Fruit fly (Drosophila melanogaster) whole organism, embryonic: ENCODE measurements around the gene CG44437.

Experiments
- Blimp-1 ChIP-seq: fragments of 200-800 bp; sonication (Bioruptor generic); optimal IDR thresholded peaks from 3 replicates; lab custom pipeline; 2018; ENCODE audit warnings: missing biosample characterization, missing genetic modification characterization, mild to moderate bottlenecking, moderate library complexity, missing genetic modification reagents
- CG10979 ChIP-seq: fragments of 200-800 bp; sonication (Bioruptor generic); optimal IDR thresholded peaks from 2 replicates; lab custom pipeline; 2018; ENCODE audit warnings: missing biosample characterization, mild to moderate bottlenecking, missing genetic modification characterization, moderate library complexity
- CG1233 ChIP-seq: fragments of 200-800 bp; sonication (Bioruptor generic); optimal IDR thresholded peaks from 4 replicates; lab custom pipeline; 2018; ENCODE audit warnings: missing biosample characterization, mild to moderate bottlenecking, missing genetic modification characterization
- CG12391 ChIP-seq: fragments of 200-800 bp; sonication (Bioruptor generic); optimal IDR thresholded peaks from 3 replicates; lab custom pipeline; 2018; ENCODE audit warnings: missing biosample characterization, mild to moderate bottlenecking, missing genetic modification characterization, moderate library complexity
- CG14710 ChIP-seq: fragments of 200-800 bp; sonication (Bioruptor generic); optimal IDR thresholded peaks from 3 replicates; lab custom pipeline; 2019; ENCODE audit warnings: missing biosample characterization, mild to moderate bottlenecking, missing genetic modification characterization, moderate library complexity
- CG15073 ChIP-seq: fragments of 200-800 bp; sonication (Bioruptor generic); optimal IDR thresholded peaks from 2 replicates; lab custom pipeline; 2016; ENCODE audit warnings: missing biosample characterization, missing genetic modification characterization
- CG1602 ChIP-seq: fragments of 200-800 bp; sonication (Bioruptor generic); optimal IDR thresholded peaks from 3 replicates; lab custom pipeline; 2016; ENCODE audit warnings: missing biosample characterization, missing genetic modification characterization
- CG18262 ChIP-seq: fragments of 200-800 bp; optimal IDR thresholded peaks from 3 replicates; lab custom pipeline; 2019; ENCODE audit warnings: missing biosample characterization, mild to moderate bottlenecking, missing genetic modification characterization, moderate library complexity
- CG18764 ChIP-seq: fragments of 200-800 bp; sonication (Bioruptor generic); optimal IDR thresholded peaks from 3 replicates; lab custom pipeline; 2016; ENCODE audit warnings: missing biosample characterization, missing genetic modification characterization
- CG2712 ChIP-seq: fragments of 200-800 bp; optimal IDR thresholded peaks from 3 replicates; lab custom pipeline; 2019; ENCODE audit warnings: missing biosample characterization, mild to moderate bottlenecking, missing genetic modification characterization, moderate library complexity
- CG2875 ChIP-seq: fragments of 200-800 bp; sonication (Bioruptor generic); optimal IDR thresholded peaks from 2 replicates; lab custom pipeline; 2017; ENCODE audit warnings: missing biosample characterization, mild to moderate bottlenecking, missing genetic modification characterization, missing genetic modification reagents
- CG30403 ChIP-seq: fragments of 200-800 bp; sonication (Bioruptor generic); optimal IDR thresholded peaks from 3 replicates; lab custom pipeline; 2016; ENCODE audit warnings: missing biosample characterization, missing genetic modification characterization
- CG3407 ChIP-seq: fragments of 200-800 bp; sonication (Bioruptor generic); optimal IDR thresholded peaks from 2 replicates; lab custom pipeline; 2018; ENCODE audit warnings: missing biosample characterization, mild to moderate bottlenecking, missing genetic modification characterization
- CG4424 ChIP-seq: fragments of 200-800 bp; sonication (Bioruptor generic); optimal IDR thresholded peaks from 3 replicates; lab custom pipeline; 2016; ENCODE audit warnings: missing biosample characterization, missing genetic modification characterization
- CG7271 ChIP-seq: fragments of 200-800 bp; sonication (Bioruptor generic); optimal IDR thresholded peaks from 2 replicates; lab custom pipeline; 2018; ENCODE audit warnings: missing biosample characterization, mild to moderate bottlenecking, missing genetic modification characterization, moderate library complexity
- CG7556 ChIP-seq: fragments of 200-800 bp; sonication (Bioruptor generic); optimal IDR thresholded peaks from 2 replicates; lab custom pipeline; 2017; ENCODE audit warnings: missing biosample characterization, mild to moderate bottlenecking, missing genetic modification characterization
- CG8388 ChIP-seq: fragments of 200-800 bp; sonication (Bioruptor generic); optimal IDR thresholded peaks from 2 replicates; lab custom pipeline; 2019; ENCODE audit warnings: missing biosample characterization, mild to moderate bottlenecking, missing genetic modification characterization, moderate library complexity
- CG9437 ChIP-seq: fragments of 200-800 bp; sonication (Bioruptor generic); optimal IDR thresholded peaks from 2 replicates; lab custom pipeline; 2018; ENCODE audit warnings: missing biosample characterization, mild to moderate bottlenecking, missing genetic modification characterization
- Ptx1 ChIP-seq: fragments of 200-800 bp; sonication (Bioruptor generic); IDR thresholded peaks from 2 replicates; pipeline ENCODE4 v1.3.6; 2022; ENCODE audit warnings: missing biosample characterization, missing genetic modification characterization
- Sox102F ChIP-seq: fragments of 200-800 bp; sonication (Bioruptor generic); optimal IDR thresholded peaks from 2 replicates; lab custom pipeline; 2018; ENCODE audit warnings: missing biosample characterization, mild to moderate bottlenecking, missing genetic modification characterization, moderate library complexity
- Ssrp ChIP-seq: fragments of 200-800 bp; sonication (Bioruptor generic); optimal IDR thresholded peaks from 2 replicates; lab custom pipeline; 2018; ENCODE audit warnings: missing biosample characterization, mild to moderate bottlenecking, missing genetic modification characterization, moderate library complexity
- ap ChIP-seq: fragments of 200-800 bp; sonication (Bioruptor generic); IDR thresholded peaks from 2 replicates; pipeline ENCODE4 v1.3.6; 2022; ENCODE audit warnings: missing biosample characterization, missing genetic modification characterization
- az2 ChIP-seq: fragments of 200-800 bp; sonication (Bioruptor generic); optimal IDR thresholded peaks from 3 replicates; lab custom pipeline; 2016; ENCODE audit warnings: missing biosample characterization, missing genetic modification characterization
- bsh ChIP-seq, 2 experiments: fragments of 200-800 bp; sonication (Bioruptor generic); optimal IDR thresholded peaks; 2 replicates each; lab custom pipeline; 2017 to 2018; ENCODE audit warnings: mild to moderate bottlenecking in 2 of 2, missing biosample characterization in 2 of 2, missing genetic modification characterization in 2 of 2, moderate library complexity in 1 of 2
- dmrt99B ChIP-seq: fragments of 200-800 bp; sonication (Bioruptor generic); optimal IDR thresholded peaks from 2 replicates; lab custom pipeline; 2018; ENCODE audit warnings: missing biosample characterization, mild to moderate bottlenecking, missing genetic modification characterization, moderate library complexity
- eve ChIP-seq, 2 experiments: fragments of >200 bp; optimal IDR thresholded peaks; 2 replicates each; lab custom pipeline; 2017; ENCODE audit warnings: missing biosample characterization in 2 of 2, missing genetic modification characterization in 2 of 2
- fd3F ChIP-seq: fragments of 200-800 bp; sonication (Bioruptor generic); optimal IDR thresholded peaks from 2 replicates; lab custom pipeline; 2018; ENCODE audit warnings: missing biosample characterization, mild to moderate bottlenecking, missing genetic modification characterization, moderate library complexity
- gem ChIP-seq: fragments of 200-800 bp; sonication (Bioruptor generic); optimal IDR thresholded peaks from 2 replicates; lab custom pipeline; 2019; ENCODE audit warnings: missing biosample characterization, mild to moderate bottlenecking, missing genetic modification characterization, moderate library complexity
- gro ChIP-seq: fragments of 200-800 bp; sonication (Bioruptor generic); optimal IDR thresholded peaks from 2 replicates; lab custom pipeline; 2016; ENCODE audit warnings: missing biosample characterization, missing genetic modification characterization
- lmd ChIP-seq: fragments of 200-800 bp; sonication (Bioruptor generic); IDR thresholded peaks from 2 replicates; pipeline ENCODE4 v1.3.6; 2022; ENCODE audit warnings: missing biosample characterization, missing genetic modification characterization
- lola ChIP-seq, 3 experiments: fragments of >200 bp in 2 of 3; fragments of 200-800 bp in 1 of 3; sonication (Bioruptor generic) in 1 of 3; optimal IDR thresholded peaks; 2 replicates each; lab custom pipeline; 2017 to 2019; ENCODE audit warnings: missing biosample characterization in 3 of 3, missing genetic modification characterization in 3 of 3, mild to moderate bottlenecking in 1 of 3, moderate library complexity in 1 of 3
- nau ChIP-seq: fragments of 200-800 bp; sonication (Bioruptor generic); optimal IDR thresholded peaks from 3 replicates; lab custom pipeline; 2017; ENCODE audit warnings: missing biosample characterization, mild to moderate bottlenecking, missing genetic modification characterization, missing genetic modification reagents
- phol ChIP-seq: fragments of 200-800 bp; sonication (Bioruptor generic); optimal IDR thresholded peaks from 3 replicates; lab custom pipeline; 2018; ENCODE audit warnings: missing biosample characterization, mild to moderate bottlenecking, missing genetic modification characterization, moderate library complexity
- sens ChIP-seq: fragments of 200-800 bp; sonication (Bioruptor generic); peaks from one replicate; lab custom pipeline; 2016; ENCODE audit warnings: missing biosample characterization, missing genetic modification characterization
- sisA ChIP-seq: fragments of 200-800 bp; sonication (Bioruptor generic); IDR thresholded peaks from 2 replicates; pipeline ENCODE4 v1.3.6; 2022; ENCODE audit warnings: missing biosample characterization, missing genetic modification characterization
- slbo ChIP-seq: fragments of 200-800 bp; sonication (Bioruptor generic); IDR thresholded peaks from 2 replicates; pipeline ENCODE4 v1.3.6; 2022; ENCODE audit warnings: missing biosample characterization, missing genetic modification characterization
- sr ChIP-seq: fragments of 200-800 bp; sonication (Bioruptor generic); IDR thresholded peaks from 3 replicates; pipeline ENCODE4 v1.3.6; 2022; ENCODE audit warnings: missing biosample characterization, missing genetic modification characterization
- ssp ChIP-seq: fragments of 200-800 bp; sonication (Bioruptor generic); IDR thresholded peaks from 2 replicates; pipeline ENCODE4 v1.3.6; 2022; ENCODE audit warnings: missing biosample characterization, missing genetic modification characterization
- tio ChIP-seq: fragments of 200-800 bp; sonication (Bioruptor generic); optimal IDR thresholded peaks from 2 replicates; lab custom pipeline; 2017; ENCODE audit warnings: missing biosample characterization, missing genetic modification characterization, inconsistent platforms
- ttk ChIP-seq: fragments of 200-800 bp; sonication (Bioruptor generic); IDR thresholded peaks from 2 replicates; pipeline ENCODE4 v2.1.2; 2022; ENCODE audit warnings: missing biosample characterization, missing genetic modification characterization
- twi ChIP-seq: fragments of 200-800 bp; optimal IDR thresholded peaks from 2 replicates; lab custom pipeline; 2019; ENCODE audit warnings: missing biosample characterization, mild to moderate bottlenecking, missing genetic modification characterization, moderate library complexity
- wor ChIP-seq: fragments of 200-800 bp; sonication (Bioruptor generic); IDR thresholded peaks from 2 replicates; pipeline ENCODE4 v1.3.6; 2022; ENCODE audit warnings: missing biosample characterization, missing genetic modification characterization
- zfh1 ChIP-seq: fragments of 200-800 bp; sonication (Bioruptor generic); IDR thresholded peaks from 3 replicates; pipeline ENCODE4 v1.3.6; 2022; ENCODE audit warnings: missing biosample characterization, missing genetic modification characterization

CG44437 gene

dm6 chrX:13249732-13250395, 47.8 kb upstream of the CG44437 start:
- 0 out of 2 replicates have a peak, but pooled peaks have one; percentile 17 for TF ChIP-seq ssp (GFP tag; lab: Robert Waterston, UW)
- no peak for TF ChIP-seq gro (GFP tag; lab: Kevin White, UChicago)
- 0 out of 3 replicates have a peak, but pooled peaks have one; percentile 7 for TF ChIP-seq zfh1 (GFP tag; lab: Robert Waterston, UW)
- peak; percentile 21 for TF ChIP-seq CG2712 (tag; lab: Kevin White, UChicago)
- TF ChIP-seq CG7556 (GFP tag; lab: Kevin White, UChicago), result peak; percentile 16
- peak; percentile 45 for TF ChIP-seq Sox102F (GFP tag; lab: Kevin White, UChicago)
- TF ChIP-seq tio (GFP tag; lab: Kevin White, UChicago), result peak; percentile 10
- peak in 1 of 2 experiments; percentile 51 for TF ChIP-seq bsh (GFP tag; optimal IDR thresholded peaks at IDR 0.05; lab: Kevin White, UChicago)
- no peak for TF ChIP-seq CG15073
- TF ChIP-seq CG7271 (tag; lab: Kevin White, UChicago), result no peak
- peak; percentile 24; the same call in 1 of the 2 replicates for TF ChIP-seq Ptx1 (GFP tag; lab: Robert Waterston, UW)
- peak; percentile 36 for TF ChIP-seq phol (tag; lab: Kevin White, UChicago)
- TF ChIP-seq lola (GFP tag; optimal IDR thresholded peaks at IDR 0.05; lab: Kevin White, UChicago), result peak in 1 of 3 experiments; percentile 22
- no peak for TF ChIP-seq fd3F (GFP tag; lab: Kevin White, UChicago)
- peak; percentile 74 for TF ChIP-seq sr
- TF ChIP-seq CG14710, result peak; percentile 4
- peak; percentile 35 for TF ChIP-seq Ssrp (tag; lab: Kevin White, UChicago)
- no peak for TF ChIP-seq lmd
- TF ChIP-seq dmrt99B (tag; lab: Kevin White, UChicago), result peak; percentile 23
- 0 out of 2 replicates have a peak, but pooled peaks have one; percentile 7 for TF ChIP-seq ap (GFP tag; lab: Robert Waterston, UW)
- TF ChIP-seq twi (tag; lab: Kevin White, UChicago), result peak; percentile 67
- peak; percentile 23 for TF ChIP-seq CG12391 (tag; lab: Kevin White, UChicago)
- TF ChIP-seq CG9437 (GFP tag; lab: Kevin White, UChicago), result peak; percentile 5
- peak; percentile 3 for TF ChIP-seq CG1602
- TF ChIP-seq CG30403 (GFP tag; lab: Kevin White, UChicago), result peak; percentile 23
- TF ChIP-seq CG4424 (GFP tag; lab: Kevin White, UChicago), result peak; percentile 18
- TF ChIP-seq gem, result peak; percentile 42
- peak; percentile 39 for TF ChIP-seq CG10979 (tag; lab: Kevin White, UChicago)
- peak; percentile 31 for TF ChIP-seq Blimp-1 (GFP tag; lab: Kevin White, UChicago)
- peak; percentile 27 for TF ChIP-seq CG18262
- TF ChIP-seq CG2875 (GFP tag; lab: Kevin White, UChicago), result peak; percentile 27
- peak; percentile 1 for TF ChIP-seq nau (GFP tag; lab: Kevin White, UChicago)
- no peak for TF ChIP-seq ttk (GFP tag; lab: Robert Waterston, UW)
- peak; percentile 22 for TF ChIP-seq CG8388
- no peak for TF ChIP-seq CG1233 (GFP tag; lab: Kevin White, UChicago)
- peak; percentile 17; the same call in 1 of the 2 replicates for TF ChIP-seq sisA (GFP tag; lab: Robert Waterston, UW)
- TF ChIP-seq CG3407 (GFP tag; lab: Kevin White, UChicago), result peak; percentile 12
- peak; percentile 26 for TF ChIP-seq az2 (GFP tag; lab: Kevin White, UChicago)
- TF ChIP-seq slbo, result no peak
- TF ChIP-seq CG18764 (GFP tag; lab: Kevin White, UChicago), result no peak
- TF ChIP-seq sens, result peak; percentile 74
- TF ChIP-seq eve (GFP tag; optimal IDR thresholded peaks at IDR 0.05; lab: Kevin White, UChicago), result peak in 1 of 2 experiments; percentile 21
- TF ChIP-seq wor (GFP tag; lab: Robert Waterston, UW), result peak; percentile 12; the same call in 1 of the 2 replicates
- TF ChIP-seq, all 482 proteins: peak for 34
